Worm (Caenorhabditis elegans): Measurements from ENCODE around the gene pdtf-1.

ce11 chrIV:8476166-8476565, 43.3 kb downstream of the pdtf-1 start:
- TF ChIP-seq ceh-44 (GFP tag; IDR thresholded peaks at IDR 0.05), result no peak
- TF ChIP-seq nhr-77 (tag; optimal IDR thresholded peaks at IDR 0.05), result no peak
- TF ChIP-seq unc-62 (GFP tag; optimal IDR thresholded peaks at IDR 0.05 in 1 of 2), result no peak
- TF ChIP-seq unc-62 (tag; optimal IDR thresholded peaks at IDR 0.05), result no peak
- no peak for TF ChIP-seq pha-4 (GFP tag; IDR thresholded peaks at IDR 0.05)
- no peak for TF ChIP-seq pha-4 (tag; optimal IDR thresholded peaks at IDR 0.05)
- TF ChIP-seq ztf-11 (tag; optimal IDR thresholded peaks at IDR 0.05), result no peak
- 0 out of 2 replicates have a peak, but pooled peaks have one; percentile 20 for TF ChIP-seq hmg-1.1 (GFP tag; IDR thresholded peaks at IDR 0.05)
- no peak for TF ChIP-seq rbr-2 (tag; optimal IDR thresholded peaks at IDR 0.05)
- no peak for TF ChIP-seq ces-1 (GFP tag; optimal IDR thresholded peaks at IDR 0.05)
- no peak for TF ChIP-seq snpc-1.2 (GFP tag; IDR thresholded peaks at IDR 0.05)
- TF ChIP-seq hlh-11 (tag; optimal IDR thresholded peaks at IDR 0.05), result peak; percentile 8
- TF ChIP-seq lir-3 (tag; optimal IDR thresholded peaks at IDR 0.05), result no peak

Data from whole organism, L4 larva.